Fruit fly (Drosophila melanogaster): ENCODE results near the gene Nt5a.

The Nt5a gene

dm6 chr3L:1313039-1313766 lies 6.0 kb upstream of the Nt5a start, which contains the start of the genes sturkopf and Herc4 (continued):
- TF ChIP-seq Hr51 (GFP tag; optimal IDR thresholded peaks at IDR 0.05), result peak; percentile 51 to 71
- TF ChIP-seq HHEX (GFP tag; optimal IDR thresholded peaks at IDR 0.05), result peak; percentile 16
- TF ChIP-seq CG3995 (GFP tag; optimal IDR thresholded peaks at IDR 0.05), result no peak
- peak; percentile 59 for TF ChIP-seq chn (GFP tag; optimal IDR thresholded peaks at IDR 0.05)
- TF ChIP-seq Mrtf (GFP tag; IDR thresholded peaks at IDR 0.05), result peak; percentile 69
- TF ChIP-seq Ada2b (GFP tag; IDR thresholded peaks at IDR 0.05), result 0 out of 2 replicates have a peak, but pooled peaks have one; percentile 41
- TF ChIP-seq Oli (tag; optimal IDR thresholded peaks at IDR 0.05), result peak; percentile 78
- TF ChIP-seq pzg (GFP tag; optimal IDR thresholded peaks at IDR 0.05), result peak; percentile 59
- TF ChIP-seq ERR (GFP tag; optimal IDR thresholded peaks at IDR 0.05), result peak; percentile 74
- TF ChIP-seq btn (GFP tag; optimal IDR thresholded peaks at IDR 0.05), result no peak
- no peak for TF ChIP-seq prd (optimal IDR thresholded peaks at IDR 0.05)
- TF ChIP-seq prd (GFP tag; IDR thresholded peaks at IDR 0.05), result peak; percentile 62; the same call in 2 of the 3 replicates
- peak; percentile 37; the same call in 1 of the 3 replicates for TF ChIP-seq Opbp (GFP tag; IDR thresholded peaks at IDR 0.05; ENCODE audit: partially characterized antibody)
- no peak for TF ChIP-seq unc-4 (GFP tag; IDR thresholded peaks at IDR 0.05; ENCODE audit: partially characterized antibody)
- TF ChIP-seq NK7.1 (GFP tag; optimal IDR thresholded peaks at IDR 0.05), result peak; percentile 32
- TF ChIP-seq insv (GFP tag; optimal IDR thresholded peaks at IDR 0.05), result peak in 1 of 2 experiments; percentile 64
- TF ChIP-seq hbn (GFP tag; IDR thresholded peaks at IDR 0.05; ENCODE audit: partially characterized antibody), result no peak
- TF ChIP-seq CG10366 (GFP tag; IDR thresholded peaks at IDR 0.05), result peak; percentile 54
- TF ChIP-seq CG6689 (GFP tag; IDR thresholded peaks at IDR 0.05), result peak; percentile 64
- peak; percentile 64 for TF ChIP-seq unpg (GFP tag; optimal IDR thresholded peaks at IDR 0.05)
- TF ChIP-seq Fer3 (tag; optimal IDR thresholded peaks at IDR 0.05), result peak; percentile 41
- TF ChIP-seq bigmax (GFP tag; optimal IDR thresholded peaks at IDR 0.05), result no peak
- no peak for TF ChIP-seq sc (optimal IDR thresholded peaks at IDR 0.05)
- peak; percentile 64 for TF ChIP-seq sc (GFP tag; optimal IDR thresholded peaks at IDR 0.05)
- peak; percentile 65 for TF ChIP-seq Aef1 (GFP tag; IDR thresholded peaks at IDR 0.05)
- no peak for TF ChIP-seq ato (GFP tag; IDR thresholded peaks at IDR 0.05; ENCODE audit: partially characterized antibody)
- peak; percentile 70 for TF ChIP-seq ken (GFP tag; IDR thresholded peaks at IDR 0.05)
- TF ChIP-seq Ssrp (tag; optimal IDR thresholded peaks at IDR 0.05), result peak; percentile 43
- TF ChIP-seq dimm (GFP tag; IDR thresholded peaks at IDR 0.05), result no peak
- TF ChIP-seq kah (GFP tag; optimal IDR thresholded peaks at IDR 0.05), result no peak
- TF ChIP-seq CG2712 (tag; optimal IDR thresholded peaks at IDR 0.05), result peak; percentile 73
- TF ChIP-seq ranshi (GFP tag; IDR thresholded peaks at IDR 0.05), result peak; percentile 43
- peak; percentile 79 for TF ChIP-seq Meics (GFP tag; optimal IDR thresholded peaks at IDR 0.05)
- peak; percentile 88 for TF ChIP-seq row (GFP tag; IDR thresholded peaks at IDR 0.05)
- peak; percentile 39 for TF ChIP-seq CG8089 (GFP tag; optimal IDR thresholded peaks at IDR 0.05)
- peak; percentile 74 for TF ChIP-seq Dip3 (GFP tag; optimal IDR thresholded peaks at IDR 0.05)
- TF ChIP-seq CG1602 (GFP tag; optimal IDR thresholded peaks at IDR 0.05), result peak; percentile 62
- peak; percentile 8 for TF ChIP-seq fd96Cb (tag; optimal IDR thresholded peaks at IDR 0.05)
- TF ChIP-seq Side (GFP tag; optimal IDR thresholded peaks at IDR 0.05), result peak; percentile 89
- peak; percentile 73 for TF ChIP-seq Bteb2 (GFP tag; optimal IDR thresholded peaks at IDR 0.05)
- TF ChIP-seq onecut (GFP tag; IDR thresholded peaks at IDR 0.05), result peak; percentile 87
- TF ChIP-seq CG9797 (GFP tag; optimal IDR thresholded peaks at IDR 0.05), result no peak
- peak; percentile 52 for TF ChIP-seq CG11723 (GFP tag; optimal IDR thresholded peaks at IDR 0.05)
- 0 out of 2 replicates have a peak, but pooled peaks have one; percentile 16 for TF ChIP-seq Oaz (GFP tag; IDR thresholded peaks at IDR 0.05)
- peak; percentile 57 for TF ChIP-seq Chrac-16 (GFP tag; optimal IDR thresholded peaks at IDR 0.05)
- TF ChIP-seq fu2 (GFP tag; optimal IDR thresholded peaks at IDR 0.05), result peak; percentile 76
- TF ChIP-seq CG1832 (GFP tag; optimal IDR thresholded peaks at IDR 0.05), result no peak
- TF ChIP-seq her (GFP tag; optimal IDR thresholded peaks at IDR 0.05), result peak; percentile 76
- peak; percentile 8 for TF ChIP-seq sima (GFP tag; optimal IDR thresholded peaks at IDR 0.05)
- peak; percentile 29 for TF ChIP-seq CG12219 (GFP tag; optimal IDR thresholded peaks at IDR 0.05)
